Fruit fly (Drosophila melanogaster) whole organism, embryonic: Measurements from ENCODE around the gene CG13033.

Experiments used
- Atf-2 ChIP-seq: fragments of 200-800 bp; sonication (Bioruptor generic); optimal IDR thresholded peaks from 2 replicates; lab custom pipeline; 2016; ENCODE audit warnings: missing biosample characterization, missing genetic modification characterization
- CG3838 ChIP-seq: fragments of 200-800 bp; sonication (Bioruptor generic); optimal IDR thresholded peaks from 3 replicates; lab custom pipeline; 2016; ENCODE audit warnings: missing biosample characterization, missing genetic modification characterization
- CTCF ChIP-seq: fragments of 200-800 bp; sonication (Bioruptor generic); optimal IDR thresholded peaks from 2 replicates; lab custom pipeline; 2017; ENCODE audit warnings: missing biosample characterization, mild to moderate bottlenecking, missing genetic modification characterization, moderate library complexity
- CoRest ChIP-seq: fragments of 200-800 bp; sonication (Bioruptor generic); optimal IDR thresholded peaks from 3 replicates; lab custom pipeline; 2018; ENCODE audit warnings: missing biosample characterization, mild to moderate bottlenecking, missing genetic modification characterization, moderate library complexity
- Hmx ChIP-seq: fragments of 200-800 bp; sonication (Bioruptor generic); optimal IDR thresholded peaks from 2 replicates; lab custom pipeline; 2016; ENCODE audit warnings: missing biosample characterization, missing genetic modification characterization
- caup ChIP-seq: fragments of 200-800 bp; sonication (Bioruptor generic); optimal IDR thresholded peaks from 3 replicates; lab custom pipeline; 2017; ENCODE audit warnings: missing biosample characterization, mild to moderate bottlenecking, missing genetic modification characterization, moderate library complexity; ENCODE audit not compliant: severe bottlenecking

DNA sequence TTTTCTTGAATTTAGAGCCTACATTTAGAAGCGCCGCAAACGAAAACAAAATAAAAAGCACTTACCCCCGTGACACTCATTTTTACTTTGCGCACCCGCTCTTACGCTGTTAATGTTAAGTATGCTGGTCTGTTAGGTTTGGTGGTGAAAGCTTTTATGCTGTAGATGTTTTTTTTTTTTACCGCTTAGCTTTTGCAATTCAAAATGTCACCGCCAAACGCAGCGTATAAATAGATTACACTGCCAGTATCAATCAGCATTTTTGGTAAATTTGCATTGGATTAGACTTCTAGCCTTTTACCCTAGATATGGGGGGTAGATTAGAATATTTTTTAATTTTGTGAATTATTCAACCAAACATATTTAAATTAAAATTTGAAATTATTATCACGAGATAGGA, 50.2 kb downstream of the CG13033 start:
- TF ChIP-seq CoRest (no peak), caup (GFP tag; lab: Kevin White, UChicago) (no peak), Atf-2 (GFP tag; lab: Kevin White, UChicago) (no peak), Hmx (GFP tag; lab: Kevin White, UChicago) (no peak), CG3838 (GFP tag; lab: Kevin White, UChicago) (no peak), CTCF (no peak)
